Fruit fly (Drosophila melanogaster): Measurements from ENCODE around the gene CG7102.
A peak's percentile ranks its signal among the peaks of the same experiment; 100 is the strongest.

Gene CG7102

DNA sequence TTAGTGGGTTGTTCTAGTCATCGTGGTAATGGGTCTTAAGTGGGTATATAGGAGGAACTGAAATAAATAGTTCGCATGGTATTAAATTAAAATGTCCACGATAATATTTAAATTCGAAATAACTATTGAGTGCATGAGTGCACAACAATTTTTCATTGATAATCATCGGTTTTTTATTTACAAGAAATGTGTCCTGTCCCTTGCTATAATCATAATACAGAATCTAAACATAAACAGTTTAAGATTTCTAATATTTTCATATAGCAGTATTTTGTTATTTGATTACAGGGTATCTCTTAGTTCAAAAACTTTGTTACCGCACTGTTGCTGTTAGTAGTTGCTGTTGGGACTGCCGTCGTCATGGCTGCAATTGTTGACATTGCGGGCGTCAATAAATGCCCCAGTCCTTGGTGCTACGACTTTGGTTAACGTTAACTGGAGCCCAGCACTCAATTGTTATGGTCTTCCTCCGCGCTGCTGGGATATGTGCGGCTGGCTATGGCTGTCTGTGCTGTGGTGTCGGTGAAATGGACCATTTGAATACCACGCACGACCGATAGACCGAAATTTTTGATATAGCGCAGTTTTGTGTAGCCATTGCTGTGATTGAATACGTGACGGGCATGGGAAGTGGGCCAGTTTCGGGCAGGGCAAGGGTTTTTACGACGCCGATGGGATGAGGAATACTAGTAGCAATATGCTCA is 15.3 kb downstream of the CG7102 start (continued):
- TF ChIP-seq Ets21C (GFP tag; optimal IDR thresholded peaks at IDR 0.05) (no peak), CG11902 (GFP tag; optimal IDR thresholded peaks at IDR 0.05) (no peak), Lpt (GFP tag; optimal IDR thresholded peaks at IDR 0.05) (no peak), Sox102F (GFP tag; optimal IDR thresholded peaks at IDR 0.05) (no peak), OdsH (GFP tag; optimal IDR thresholded peaks at IDR 0.05) (peak; percentile 36), Eip78C (GFP tag) (peak; percentile 69), CG11294 (GFP tag; IDR thresholded peaks at IDR 0.05) (no peak), CG6163 (GFP tag; IDR thresholded peaks at IDR 0.05) (0 out of 3 replicates have a peak, but pooled peaks have one; percentile 26), CG7368 (GFP tag; optimal IDR thresholded peaks at IDR 0.05) (no peak), CG11762 (GFP tag; optimal IDR thresholded peaks at IDR 0.05; ENCODE audit: insufficient read depth) (no peak), Sox15 (GFP tag; optimal IDR thresholded peaks at IDR 0.05) (no peak), CG6808 (GFP tag; optimal IDR thresholded peaks at IDR 0.05) (no peak), spab (GFP tag; optimal IDR thresholded peaks at IDR 0.05) (no peak), CG31627 (GFP tag; optimal IDR thresholded peaks at IDR 0.05) (no peak), Smox (GFP tag; optimal IDR thresholded peaks at IDR 0.05) (no peak), Eip93F (GFP tag; optimal IDR thresholded peaks at IDR 0.05) (no peak), Gug (GFP tag; IDR thresholded peaks at IDR 0.05) (no peak), CG32006 (GFP tag; optimal IDR thresholded peaks at IDR 0.05) (peak; percentile 67), CG6792 (GFP tag; optimal IDR thresholded peaks at IDR 0.05) (no peak), pdm3 (GFP tag; optimal IDR thresholded peaks at IDR 0.05) (peak; percentile 16), acj6 (GFP tag; optimal IDR thresholded peaks at IDR 0.05) (peak; percentile 27)

DNA sequence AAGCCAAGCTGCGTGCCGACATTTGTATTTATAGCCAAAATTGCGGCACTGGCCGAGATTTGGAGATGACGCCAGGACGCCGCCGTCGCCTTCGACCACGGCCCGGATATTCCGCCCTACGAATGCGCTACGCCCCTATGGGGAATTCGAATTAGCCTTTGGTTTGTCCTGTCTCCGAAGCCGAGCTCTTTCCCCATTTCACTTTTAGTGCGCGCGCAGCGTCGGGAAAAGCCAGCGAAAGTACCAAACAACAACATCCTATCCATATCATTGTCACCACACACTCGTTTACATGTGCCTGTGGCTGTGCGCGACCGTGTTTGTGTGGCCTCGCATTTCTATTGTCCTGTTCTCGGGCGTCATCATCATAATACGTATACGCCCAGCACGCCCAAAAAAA is 16.0 kb downstream of the CG7102 start, which contains the start of gene Proc:
Proc (minus strand) TSS at position 101 of the 400 bp plus-strand sequence.
- TF ChIP-seq vri (GFP tag; optimal IDR thresholded peaks at IDR 0.05) (no peak), CG1621 (tag; optimal IDR thresholded peaks at IDR 0.05) (no peak), CG8119 (GFP tag; IDR thresholded peaks at IDR 0.05) (no peak), CG6276 (GFP tag; optimal IDR thresholded peaks at IDR 0.05) (no peak), CG6854 (GFP tag; optimal IDR thresholded peaks at IDR 0.05) (no peak), CG11902 (GFP tag; optimal IDR thresholded peaks at IDR 0.05) (no peak), CG10669 (GFP tag; optimal IDR thresholded peaks at IDR 0.05) (no peak), topi (GFP tag; optimal IDR thresholded peaks at IDR 0.05) (no peak)

DNA sequence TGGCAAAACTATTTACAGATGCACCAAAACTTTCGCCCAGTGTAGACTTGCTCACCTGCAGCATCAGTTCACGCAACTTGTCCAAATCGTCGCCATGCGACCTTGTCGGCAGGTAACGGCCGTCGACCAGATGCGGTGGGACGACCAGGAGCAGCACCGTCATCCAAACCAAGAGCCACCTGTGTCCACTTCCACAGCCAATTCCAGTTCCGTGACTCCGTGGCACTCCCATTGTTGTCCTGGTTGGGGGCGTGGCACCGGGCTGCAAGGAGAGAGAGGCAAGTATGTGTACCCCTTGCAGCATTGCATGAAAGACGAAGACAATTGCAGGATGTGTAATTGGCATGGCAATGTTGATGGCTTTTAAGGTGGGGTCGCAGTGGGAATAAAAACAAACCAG is 17.1 kb downstream of the CG7102 start:
- no peak for TF ChIP-seq pdm3 (GFP tag; optimal IDR thresholded peaks at IDR 0.05)
- TF ChIP-seq CG32006 (GFP tag; optimal IDR thresholded peaks at IDR 0.05), result peak; percentile 34
- TF ChIP-seq Met (GFP tag; optimal IDR thresholded peaks at IDR 0.05), result no peak
- no peak for TF ChIP-seq Hr38 (GFP tag; optimal IDR thresholded peaks at IDR 0.05)
- no peak for TF ChIP-seq CG16779 (tag; optimal IDR thresholded peaks at IDR 0.05)
- peak; percentile 71 for TF ChIP-seq svp (GFP tag)
- peak; percentile 17; the same call in 1 of the 3 replicates for TF ChIP-seq eg (GFP tag; IDR thresholded peaks at IDR 0.05)
- TF ChIP-seq cyc (GFP tag; optimal IDR thresholded peaks at IDR 0.05), result no peak
- no peak for TF ChIP-seq CG7368 (GFP tag; optimal IDR thresholded peaks at IDR 0.05)
- peak; percentile 34 for TF ChIP-seq Eip78C (GFP tag)
- no peak for TF ChIP-seq Hr39 (GFP tag; optimal IDR thresholded peaks at IDR 0.05)
- TF ChIP-seq net (GFP tag; optimal IDR thresholded peaks at IDR 0.05), result no peak
- TF ChIP-seq CG11294 (GFP tag; IDR thresholded peaks at IDR 0.05), result 0 out of 2 replicates have a peak, but pooled peaks have one; percentile 10
- TF ChIP-seq Eip75B (GFP tag; optimal IDR thresholded peaks at IDR 0.05), result no peak
- no peak for TF ChIP-seq OdsH (GFP tag; optimal IDR thresholded peaks at IDR 0.05)
- no peak for TF ChIP-seq topi (GFP tag; optimal IDR thresholded peaks at IDR 0.05)
- no peak for TF ChIP-seq CG6163 (GFP tag; IDR thresholded peaks at IDR 0.05)
- TF ChIP-seq CG11762 (GFP tag; optimal IDR thresholded peaks at IDR 0.05; ENCODE audit: insufficient read depth), result no peak
- TF ChIP-seq Hr4 (GFP tag; optimal IDR thresholded peaks at IDR 0.05), result no peak

Data from whole organism, prepupa.